Worm (Caenorhabditis elegans) whole organism, late embryonic: ENCODE results near the gene C35A5.4.

Experiments
- C08G9.2 ChIP-seq: sonication (generic microtip); optimal IDR thresholded peaks from 2 replicates; lab custom pipeline; 2016; ENCODE audit warnings: mild to moderate bottlenecking, missing genetic modification characterization, moderate library complexity, missing compliant biosample characterization
- C38D4.7 ChIP-seq: fragments of 200-800 bp; sonication (Bioruptor generic); optimal IDR thresholded peaks from 2 replicates; lab custom pipeline; 2018; ENCODE audit warnings: mild to moderate bottlenecking, missing genetic modification characterization, moderate library complexity, missing compliant biosample characterization
- K09A11.1 ChIP-seq: sonication (generic microtip); optimal IDR thresholded peaks from 2 replicates; lab custom pipeline; 2017; ENCODE audit warnings: antibody characterized with exemption, mild to moderate bottlenecking, missing genetic modification characterization, missing compliant biosample characterization; ENCODE audit not compliant: insufficient read depth
- T23F11.4 ChIP-seq: fragments of 200-800 bp; sonication (Bioruptor generic); optimal IDR thresholded peaks from 2 replicates; lab custom pipeline; 2018; ENCODE audit warnings: mild to moderate bottlenecking, missing genetic modification characterization, missing compliant biosample characterization
- ahr-1 ChIP-seq: sonication (generic microtip); optimal IDR thresholded peaks from 2 replicates; lab custom pipeline; 2016; ENCODE audit warnings: missing genetic modification characterization, missing compliant biosample characterization
- ama-1 ChIP-seq: fragments of 150-350 bp; optimal IDR thresholded peaks from 2 replicates; lab custom pipeline; 2014
- ceh-19 ChIP-seq: fragments of 200-800 bp; sonication (Bioruptor generic); optimal IDR thresholded peaks from 2 replicates; lab custom pipeline; 2018; ENCODE audit warnings: mild to moderate bottlenecking, missing genetic modification characterization, missing compliant biosample characterization
- ceh-2 ChIP-seq: sonication (generic microtip); optimal IDR thresholded peaks from 2 replicates; lab custom pipeline; 2016; ENCODE audit warnings: missing genotype, missing genetic modification characterization, missing compliant biosample characterization
- ceh-24 ChIP-seq: sonication (generic microtip); optimal IDR thresholded peaks from 2 replicates; lab custom pipeline; 2016; ENCODE audit warnings: mild to moderate bottlenecking, missing genetic modification characterization, missing compliant biosample characterization
- ceh-31 ChIP-seq: sonication (generic microtip); optimal IDR thresholded peaks from 2 replicates; lab custom pipeline; 2016; ENCODE audit warnings: missing genetic modification characterization, missing compliant biosample characterization
- ceh-34 ChIP-seq: sonication (generic microtip); optimal IDR thresholded peaks from 2 replicates; lab custom pipeline; 2016; ENCODE audit warnings: mild to moderate bottlenecking, missing genetic modification characterization, missing compliant biosample characterization
- ceh-6 ChIP-seq: fragments of 200-800 bp; sonication (Bioruptor generic); optimal IDR thresholded peaks from 2 replicates; lab custom pipeline; 2018; ENCODE audit warnings: mild to moderate bottlenecking, missing genetic modification characterization, missing compliant biosample characterization
- dmd-4 ChIP-seq: sonication (generic microtip); optimal IDR thresholded peaks from 2 replicates; lab custom pipeline; 2016; ENCODE audit warnings: borderline replicate concordance, missing genetic modification characterization, missing compliant biosample characterization
- elt-4 ChIP-seq: sonication (generic microtip); optimal IDR thresholded peaks from 2 replicates; lab custom pipeline; 2016; ENCODE audit warnings: missing genetic modification characterization, missing compliant biosample characterization
- ets-4 ChIP-seq: sonication (generic microtip); optimal IDR thresholded peaks from 2 replicates; lab custom pipeline; 2016; ENCODE audit warnings: missing genetic modification characterization, missing compliant biosample characterization
- eyg-1 ChIP-seq: sonication (generic microtip); optimal IDR thresholded peaks from 2 replicates; lab custom pipeline; 2016; ENCODE audit warnings: missing genotype, missing genetic modification characterization, missing compliant biosample characterization
- fkh-10 ChIP-seq: fragments of 150-350 bp; optimal IDR thresholded peaks from 2 replicates; lab custom pipeline; 2014; ENCODE audit warnings: missing biosample characterization, missing genetic modification reagents, missing genetic modification characterization
- fkh-6 ChIP-seq: sonication (generic microtip); optimal IDR thresholded peaks from 2 replicates; lab custom pipeline; 2016; ENCODE audit warnings: missing genetic modification characterization, missing compliant biosample characterization
- hlh-13 ChIP-seq: fragments of 200-800 bp; sonication (Bioruptor generic); optimal IDR thresholded peaks from 2 replicates; lab custom pipeline; 2018; ENCODE audit warnings: mild to moderate bottlenecking, missing genetic modification characterization, missing compliant biosample characterization
- hlh-30 ChIP-seq: sonication (generic microtip); optimal IDR thresholded peaks from 2 replicates; lab custom pipeline; 2017; ENCODE audit warnings: antibody characterized with exemption, missing genetic modification characterization, missing compliant biosample characterization; ENCODE audit not compliant: insufficient read depth
- hlh-6 ChIP-seq: sonication (generic microtip); optimal IDR thresholded peaks from 2 replicates; lab custom pipeline; 2016; ENCODE audit warnings: missing genotype, missing genetic modification characterization, missing compliant biosample characterization
- hlh-8 ChIP-seq: sonication (generic microtip); optimal IDR thresholded peaks from 2 replicates; lab custom pipeline; 2016; ENCODE audit warnings: missing genotype, missing genetic modification characterization, missing compliant biosample characterization
- lim-6 ChIP-seq: sonication (generic microtip); optimal IDR thresholded peaks from 2 replicates; lab custom pipeline; 2016; ENCODE audit warnings: missing genetic modification characterization, missing compliant biosample characterization
- lin-11 ChIP-seq: fragments of 200-800 bp; sonication (Bioruptor generic); optimal IDR thresholded peaks from 2 replicates; lab custom pipeline; 2018; ENCODE audit warnings: mild to moderate bottlenecking, missing genetic modification characterization, missing compliant biosample characterization
- madf-2 ChIP-seq: sonication (generic microtip); optimal IDR thresholded peaks from 2 replicates; lab custom pipeline; 2017; ENCODE audit warnings: missing genetic modification characterization, missing compliant biosample characterization
- mec-3 ChIP-seq: sonication (generic microtip); optimal IDR thresholded peaks from 2 replicates; lab custom pipeline; 2016; ENCODE audit warnings: borderline replicate concordance, missing genetic modification characterization, missing compliant biosample characterization
- npax-4 ChIP-seq: sonication (generic microtip); optimal IDR thresholded peaks from 2 replicates; lab custom pipeline; 2016; ENCODE audit warnings: missing genetic modification characterization, missing compliant biosample characterization
- pag-3 ChIP-seq: sonication (generic microtip); optimal IDR thresholded peaks from 2 replicates; lab custom pipeline; 2016; ENCODE audit warnings: missing compliant biosample characterization, missing genetic modification characterization, borderline replicate concordance
- pax-1 ChIP-seq: fragments of 150-350 bp; optimal IDR thresholded peaks from 2 replicates; lab custom pipeline; 2014; ENCODE audit warnings: missing biosample characterization, missing genetic modification characterization
- pha-2 ChIP-seq: sonication (generic microtip); optimal IDR thresholded peaks from 2 replicates; lab custom pipeline; 2017; ENCODE audit warnings: mild to moderate bottlenecking, missing genetic modification characterization, missing compliant biosample characterization
- pqm-1 ChIP-seq: sonication (generic microtip); optimal IDR thresholded peaks from 2 replicates; lab custom pipeline; 2016; ENCODE audit warnings: missing genetic modification characterization, missing compliant biosample characterization
- rnt-1 ChIP-seq: sonication (generic microtip); optimal IDR thresholded peaks from 2 replicates; lab custom pipeline; 2016; ENCODE audit warnings: missing genetic modification characterization, missing compliant biosample characterization
- sox-2 ChIP-seq: fragments of 200-800 bp; sonication (Bioruptor generic); IDR thresholded peaks from 2 replicates; pipeline ENCODE4 v1.3.6; 2022; ENCODE audit warnings: missing genetic modification reagents, missing genetic modification characterization, missing compliant biosample characterization
- syd-9 ChIP-seq: sonication (generic microtip); optimal IDR thresholded peaks from 2 replicates; lab custom pipeline; 2016; ENCODE audit warnings: mild to moderate bottlenecking, missing genetic modification characterization, moderate library complexity, missing compliant biosample characterization
- ttx-3 ChIP-seq: sonication (generic microtip); optimal IDR thresholded peaks from 2 replicates; lab custom pipeline; 2016; ENCODE audit warnings: missing genetic modification reagents, missing genetic modification characterization, missing compliant biosample characterization
- unc-55 ChIP-seq: sonication (generic microtip); optimal IDR thresholded peaks from 2 replicates; lab custom pipeline; 2017; ENCODE audit warnings: missing biosample characterization, missing genetic modification reagents, missing genetic modification characterization
- unc-86 ChIP-seq: sonication (generic microtip); optimal IDR thresholded peaks from 2 replicates; lab custom pipeline; 2016; ENCODE audit warnings: missing genetic modification characterization, missing compliant biosample characterization

C35A5.4 gene

DNA sequence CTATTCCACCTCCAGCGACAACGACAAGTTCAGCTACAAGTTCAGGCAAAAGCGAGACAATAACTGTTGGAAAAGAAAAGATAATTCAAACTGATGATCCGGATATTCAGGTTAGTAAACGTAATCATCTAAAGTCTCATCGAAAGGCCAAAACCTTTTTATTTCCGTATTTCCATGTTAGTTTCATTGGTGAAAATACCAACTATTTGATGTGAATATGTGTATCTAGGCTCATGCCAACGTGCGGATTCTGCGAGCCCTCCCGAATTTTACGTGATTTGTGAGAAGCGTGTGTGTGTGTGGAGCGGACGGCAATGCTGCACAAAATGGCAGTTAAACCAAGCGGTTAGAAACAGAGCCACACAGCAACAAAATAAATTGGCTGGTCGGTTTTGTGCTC, 25.8 kb upstream of the C35A5.4 start:
- TF ChIP-seq mec-3 (no peak), lin-11 (tag; lab: Kevin White, UChicago) (no peak), elt-4 (tag; lab: Kevin White, UChicago) (no peak), pqm-1 (tag; lab: Kevin White, UChicago) (no peak), lim-6 (no peak)
- TF ChIP-seq, all 69 proteins: peak for 0

DNA sequence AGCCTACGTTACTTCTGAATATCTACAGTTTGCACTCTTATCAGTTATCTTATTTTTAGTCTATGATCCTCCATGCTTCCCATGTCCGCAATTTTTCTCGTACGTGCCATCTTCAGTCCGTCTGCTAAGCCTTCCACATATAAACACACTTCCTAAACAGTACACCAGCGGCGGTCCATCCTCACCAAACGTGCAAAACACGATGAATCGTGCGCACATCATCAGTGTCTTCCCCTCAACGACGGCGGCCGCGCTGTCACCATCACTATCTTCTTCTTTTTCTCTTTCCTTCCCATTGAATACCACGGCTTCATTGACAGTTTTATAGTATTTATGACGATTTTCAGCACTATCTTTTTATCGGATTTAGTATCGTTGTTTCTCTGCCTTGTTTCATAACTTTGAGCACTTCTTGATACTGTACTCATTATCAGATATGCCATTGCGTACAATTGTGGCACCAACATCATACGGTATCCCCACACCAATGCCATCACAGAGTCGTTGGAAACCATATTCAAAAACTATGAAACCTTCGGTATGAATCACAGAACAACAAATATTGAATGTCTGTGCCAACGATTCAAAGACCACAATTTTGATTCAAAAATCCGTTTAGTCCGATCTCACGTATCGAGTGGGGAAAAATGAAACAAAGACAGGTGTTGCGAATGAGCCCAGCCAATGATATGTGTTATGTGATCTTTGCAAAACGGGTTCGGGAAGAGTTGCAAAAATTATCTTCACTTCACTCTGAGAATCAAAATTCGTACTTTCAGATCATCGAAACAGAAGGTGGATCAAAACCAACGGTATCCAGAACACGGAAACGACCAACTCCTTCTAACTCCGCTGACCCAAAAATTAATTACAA, 23.7 kb upstream of the C35A5.4 start:
- TF ChIP-seq ceh-19 (no peak), sox-2 (no peak), fkh-6 (tag; lab: Kevin White, UChicago) (no peak), pha-2 (tag; lab: Kevin White, UChicago) (no peak), hlh-30 (tag; lab: Kevin White, UChicago) (no peak), ttx-3 (tag; lab: Kevin White, UChicago) (no peak), ama-1 (lab: Kevin White, UChicago) (no peak)

DNA sequence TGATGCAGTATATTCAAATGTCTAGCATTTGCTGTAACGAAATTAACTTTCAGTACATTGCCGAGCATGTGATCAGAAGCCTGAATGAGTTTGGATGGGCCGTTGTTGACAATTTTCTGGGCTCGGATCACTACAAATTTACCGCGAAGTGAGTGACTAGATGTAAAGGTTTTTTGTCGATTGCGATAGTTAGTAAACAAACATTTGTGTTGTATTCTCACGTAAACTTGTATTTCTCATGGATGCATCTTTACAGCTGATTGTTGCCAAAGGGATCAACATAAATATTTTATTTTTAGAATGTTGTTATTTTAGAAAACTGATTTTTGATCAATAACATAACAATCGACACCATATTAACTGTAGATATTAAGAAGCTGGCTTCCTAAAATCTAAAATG, 22.8 kb upstream of the C35A5.4 start:
- TF ChIP-seq pag-3 (tag; lab: Kevin White, UChicago) (no peak), pax-1 (tag; lab: Kevin White, UChicago) (no peak), T23F11.4 (no peak), hlh-13 (no peak), unc-55 (GFP tag; lab: Kevin White, UChicago) (no peak), madf-2 (tag; lab: Kevin White, UChicago) (no peak), pha-2 (tag; lab: Kevin White, UChicago) (no peak), eyg-1 (no peak), ceh-34 (tag; lab: Kevin White, UChicago) (no peak), fkh-6 (tag; lab: Kevin White, UChicago) (no peak), rnt-1 (tag; lab: Kevin White, UChicago) (no peak), npax-4 (tag; lab: Kevin White, UChicago) (no peak), K09A11.1 (tag; lab: Kevin White, UChicago) (no peak), ahr-1 (tag; lab: Kevin White, UChicago) (no peak), C08G9.2 (tag; lab: Kevin White, UChicago) (no peak), ceh-2 (tag; lab: Kevin White, UChicago) (no peak), pqm-1 (tag; lab: Kevin White, UChicago) (no peak), mec-3 (no peak)

- TF ChIP-seq syd-9 (tag; lab: Kevin White, UChicago) = no peak
- TF ChIP-seq ceh-34 (tag; lab: Kevin White, UChicago) = no peak
- TF ChIP-seq ttx-3 (tag; lab: Kevin White, UChicago) = no peak
- TF ChIP-seq C38D4.7 = no peak
- TF ChIP-seq, all 69 proteins: peak for 0
These were observed 21.4 kb upstream of the C35A5.4 start for ce11 chrV:10475421-10475820.

DNA sequence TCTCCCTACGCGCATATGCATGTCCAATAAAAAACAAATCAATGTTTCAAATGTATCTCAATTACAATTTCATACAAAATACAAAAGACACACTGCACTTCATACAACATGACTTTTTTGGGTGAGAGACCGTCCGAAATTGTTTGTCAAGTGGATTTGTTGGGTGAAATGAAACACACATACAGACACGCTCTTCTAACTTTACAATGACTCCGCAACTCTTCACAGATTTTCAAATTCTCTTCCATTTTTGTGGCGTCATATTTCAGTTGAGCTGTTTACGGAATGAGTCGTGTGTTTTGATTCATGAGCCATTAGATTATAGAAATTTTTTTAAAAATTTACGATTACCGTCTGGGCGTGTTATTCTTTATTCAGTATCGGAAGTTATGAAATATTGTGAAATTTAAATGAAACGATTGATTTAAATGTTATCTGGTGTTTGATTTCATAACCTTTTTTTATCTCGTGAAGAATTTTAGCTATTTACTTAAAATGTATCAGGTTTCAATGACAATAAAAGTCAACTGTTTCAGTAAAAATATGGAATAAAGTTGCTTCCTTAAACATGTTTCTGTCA, 19.9 kb upstream of the C35A5.4 start:
- TF ChIP-seq sox-2 = no peak
- no peak for TF ChIP-seq rnt-1 (tag; lab: Kevin White, UChicago)
- no peak for TF ChIP-seq ama-1 (lab: Kevin White, UChicago)
- TF ChIP-seq K09A11.1 (tag; lab: Kevin White, UChicago) = no peak
- TF ChIP-seq T23F11.4 = no peak
- no peak for TF ChIP-seq fkh-10
- TF ChIP-seq ets-4 (tag; lab: Kevin White, UChicago) = no peak
- TF ChIP-seq hlh-8 (tag; lab: Kevin White, UChicago) = no peak
- TF ChIP-seq unc-86 (tag; lab: Kevin White, UChicago) = no peak
- no peak for TF ChIP-seq ceh-24
- TF ChIP-seq ceh-6 = no peak
- TF ChIP-seq ceh-31 (tag; lab: Kevin White, UChicago) = no peak
- no peak for TF ChIP-seq unc-55 (GFP tag; lab: Kevin White, UChicago)
- TF ChIP-seq eyg-1 = no peak
- no peak for TF ChIP-seq fkh-6 (tag; lab: Kevin White, UChicago)
- no peak for TF ChIP-seq dmd-4 (tag; lab: Kevin White, UChicago)
- no peak for TF ChIP-seq hlh-6 (tag; lab: Kevin White, UChicago)
- TF ChIP-seq lim-6 = no peak
- TF ChIP-seq, all 69 proteins: peak for 0
